Fruit fly (Drosophila melanogaster): ENCODE data around the gene CG15544.

The CG15544 gene

DNA sequence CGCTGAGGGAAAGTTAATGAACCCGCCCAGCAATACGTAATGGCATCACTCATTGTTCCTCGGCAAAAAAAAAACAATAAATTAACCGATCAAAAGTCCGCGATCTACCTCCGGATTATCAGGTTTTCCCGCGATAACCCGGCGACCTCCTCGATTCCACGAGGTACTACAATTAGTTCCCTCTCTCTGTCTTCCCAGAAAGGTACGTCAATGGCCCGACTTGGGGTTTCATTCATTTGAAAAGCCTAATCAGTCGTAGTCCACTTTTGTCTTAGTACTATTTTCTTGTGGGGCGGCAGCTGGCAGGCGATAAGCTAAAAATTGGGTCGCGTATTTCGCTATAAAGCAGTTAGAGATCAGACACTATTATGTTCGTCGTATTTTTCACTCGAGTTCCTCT is 48.4 kb upstream of the CG15544 start:
- TF ChIP-seq Bteb2 (GFP tag; optimal IDR thresholded peaks at IDR 0.05): no peak
- no peak for TF ChIP-seq CG17568 (GFP tag; optimal IDR thresholded peaks at IDR 0.05)
- TF ChIP-seq sug (tag; optimal IDR thresholded peaks at IDR 0.05): peak; percentile 83
- TF ChIP-seq oc (tag; optimal IDR thresholded peaks at IDR 0.05): no peak
- TF ChIP-seq exex (tag; optimal IDR thresholded peaks at IDR 0.05): no peak
- TF ChIP-seq CG34376 (GFP tag; optimal IDR thresholded peaks at IDR 0.05): peak; percentile 54
- TF ChIP-seq HLH54F (GFP tag; optimal IDR thresholded peaks at IDR 0.05): no peak

DNA sequence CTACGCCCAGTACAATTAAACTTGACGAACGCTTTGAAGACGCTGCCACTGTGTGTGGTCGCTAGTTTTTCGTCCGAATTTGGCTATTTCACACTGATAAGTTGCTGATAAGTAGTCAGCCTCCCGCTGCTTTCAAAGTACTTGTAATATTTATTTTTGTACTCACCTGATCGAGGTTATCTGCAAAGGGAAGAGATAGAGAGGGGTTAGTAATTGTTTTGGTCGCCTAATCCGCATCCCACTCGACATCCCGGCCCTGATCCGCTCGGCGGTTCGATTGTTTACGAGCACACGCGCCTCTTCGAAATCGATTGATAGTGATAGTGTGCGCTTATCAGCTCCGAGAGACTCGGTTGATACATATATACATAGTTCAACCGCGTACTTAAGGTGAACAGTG is 47.2 kb upstream of the CG15544 start:
- TF ChIP-seq CG34376 (GFP tag; optimal IDR thresholded peaks at IDR 0.05) (peak; percentile 36), CG15479 (GFP tag; optimal IDR thresholded peaks at IDR 0.05) (peak; percentile 72), Ets65A (GFP tag) (peak; percentile 14), sug (tag; optimal IDR thresholded peaks at IDR 0.05) (peak; percentile 69), wek (GFP tag; optimal IDR thresholded peaks at IDR 0.05) (no peak), ind (GFP tag; optimal IDR thresholded peaks at IDR 0.05) (no peak), sens (GFP tag) (peak; percentile 36), CG15514 (GFP tag; optimal IDR thresholded peaks at IDR 0.05) (no peak)

DNA sequence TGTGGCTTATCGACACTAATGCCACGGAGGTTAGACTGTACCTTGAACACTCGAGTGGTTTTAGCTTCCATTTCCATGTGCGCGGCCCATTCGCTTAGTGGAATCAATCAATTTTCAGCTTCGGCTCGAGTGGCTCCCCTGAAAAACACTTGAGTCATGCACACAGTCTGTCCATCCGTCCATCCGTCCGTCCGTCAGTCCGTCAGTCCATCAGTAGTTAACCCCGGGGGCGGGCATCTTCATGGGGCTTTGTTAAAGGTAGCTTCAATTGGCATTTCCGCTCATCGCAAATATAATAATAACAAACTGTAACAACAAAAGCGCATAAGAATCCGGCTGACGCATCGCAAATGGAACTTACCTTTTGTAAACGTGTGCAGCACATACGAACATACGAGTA is 46.5 kb upstream of the CG15544 start:
- TF ChIP-seq CG8281 (tag; optimal IDR thresholded peaks at IDR 0.05): peak; percentile 99
- TF ChIP-seq dm (GFP tag; optimal IDR thresholded peaks at IDR 0.05): no peak

DNA sequence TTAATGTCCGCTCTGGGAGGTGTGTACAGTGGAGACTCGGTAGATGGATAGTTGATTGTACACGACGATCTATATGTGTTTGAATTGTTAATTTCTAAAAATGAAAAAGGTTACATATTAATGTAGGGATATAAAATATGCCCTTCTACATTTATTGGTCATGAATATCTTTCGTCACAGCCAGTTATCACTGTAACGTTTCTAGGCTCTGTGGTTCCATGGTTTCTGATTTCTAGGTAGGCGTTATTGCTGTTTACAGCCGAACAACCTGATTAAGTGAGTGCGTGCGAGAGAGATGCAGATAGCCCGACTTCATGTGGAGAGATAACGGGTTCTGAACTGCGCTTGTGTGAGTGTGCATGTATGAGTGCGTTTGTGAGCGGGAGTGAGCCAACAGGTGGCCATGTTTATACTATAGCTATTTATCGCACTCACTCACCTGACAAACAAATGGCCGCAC is 45.9 kb upstream of the CG15544 start:
- TF ChIP-seq CG9876 (GFP tag; optimal IDR thresholded peaks at IDR 0.05): peak; percentile 84
- peak; percentile 69 for TF ChIP-seq grn (GFP tag; optimal IDR thresholded peaks at IDR 0.05)
- TF ChIP-seq knrl (GFP tag; IDR thresholded peaks at IDR 0.05; ENCODE audit: partially characterized antibody): no peak; the same call in 2 of the 3 replicates
- peak; percentile 96 for TF ChIP-seq sob (GFP tag; IDR thresholded peaks at IDR 0.05)
- peak; percentile 89 for TF ChIP-seq cwo (GFP tag; optimal IDR thresholded peaks at IDR 0.05)
- TF ChIP-seq sisA (GFP tag; IDR thresholded peaks at IDR 0.05): peak; percentile 94
- TF ChIP-seq CG11398 (GFP tag; optimal IDR thresholded peaks at IDR 0.05): peak; percentile 92
- TF ChIP-seq pros (GFP tag; optimal IDR thresholded peaks at IDR 0.05): peak; percentile 13
- peak; percentile 95 for TF ChIP-seq ken (GFP tag; IDR thresholded peaks at IDR 0.05)
- TF ChIP-seq Lhr (GFP tag; optimal IDR thresholded peaks at IDR 0.05): peak; percentile 66
- peak; percentile 89 for TF ChIP-seq pho (GFP tag; optimal IDR thresholded peaks at IDR 0.05)
- peak; percentile 88 for TF ChIP-seq Awh (GFP tag; IDR thresholded peaks at IDR 0.05)
- TF ChIP-seq zfh1 (GFP tag; IDR thresholded peaks at IDR 0.05): peak; percentile 98
- TF ChIP-seq CG9437 (GFP tag; optimal IDR thresholded peaks at IDR 0.05): peak; percentile 82
- peak; percentile 77 for TF ChIP-seq CG17568 (GFP tag; optimal IDR thresholded peaks at IDR 0.05)
- no peak for TF ChIP-seq TFAM (GFP tag; optimal IDR thresholded peaks at IDR 0.05)
- peak; percentile 90 for TF ChIP-seq Max (GFP tag; optimal IDR thresholded peaks at IDR 0.05)
- peak; percentile 70 for TF ChIP-seq CG6854 (GFP tag; optimal IDR thresholded peaks at IDR 0.05)
- TF ChIP-seq CG10321 (GFP tag; IDR thresholded peaks at IDR 0.05): peak; percentile 98
- TF ChIP-seq CG3838 (GFP tag; optimal IDR thresholded peaks at IDR 0.05): peak; percentile 66
- peak; percentile 53 to 91 for TF ChIP-seq tll (GFP tag; optimal IDR thresholded peaks at IDR 0.05)
- TF ChIP-seq CG2202 (tag; optimal IDR thresholded peaks at IDR 0.05): peak; percentile 82
- peak; percentile 96 for TF ChIP-seq CoRest (tag; optimal IDR thresholded peaks at IDR 0.05)
- TF ChIP-seq ftz-f1 (GFP tag; optimal IDR thresholded peaks at IDR 0.05): peak; percentile 12
- TF ChIP-seq hb (GFP tag; IDR thresholded peaks at IDR 0.05; ENCODE audit: partially characterized antibody): no peak
- TF ChIP-seq phol (tag; optimal IDR thresholded peaks at IDR 0.05): peak; percentile 94
- TF ChIP-seq pan (optimal IDR thresholded peaks at IDR 0.05): no peak
- peak in 1 of 2 experiments; percentile 95 for TF ChIP-seq pan (GFP tag; optimal IDR thresholded peaks at IDR 0.05 in 1 of 2, IDR thresholded peaks at IDR 0.05 in 1 of 2)
- TF ChIP-seq chif (GFP tag; optimal IDR thresholded peaks at IDR 0.05): peak; percentile 95 to 97
- TF ChIP-seq usp (GFP tag; optimal IDR thresholded peaks at IDR 0.05): no peak
- peak; percentile 91 for TF ChIP-seq rib (GFP tag; IDR thresholded peaks at IDR 0.05)
- TF ChIP-seq CG8924 (tag; optimal IDR thresholded peaks at IDR 0.05): peak; percentile 95

Measured in whole organism, embryonic.